Fruit fly (Drosophila melanogaster) whole organism, embryonic: ENCODE data around the gene TTLL4B.

ENCODE experiments used
- Asciz ChIP-seq: fragments of 200-800 bp; sonication (Bioruptor generic); optimal IDR thresholded peaks from 2 replicates; lab custom pipeline; 2017; ENCODE audit warnings: missing biosample characterization, mild to moderate bottlenecking, missing genetic modification characterization, missing genetic modification reagents
- CG11398 ChIP-seq: fragments of 200-800 bp; sonication (Bioruptor generic); optimal IDR thresholded peaks from 2 replicates; lab custom pipeline; 2016; ENCODE audit warnings: missing biosample characterization, missing genetic modification characterization
- CG1233 ChIP-seq: fragments of 200-800 bp; sonication (Bioruptor generic); optimal IDR thresholded peaks from 4 replicates; lab custom pipeline; 2018; ENCODE audit warnings: missing biosample characterization, mild to moderate bottlenecking, missing genetic modification characterization
- CG12744 ChIP-seq: fragments of 200-800 bp; sonication (Bioruptor generic); optimal IDR thresholded peaks from 2 replicates; lab custom pipeline; 2016; ENCODE audit warnings: missing biosample characterization, missing genetic modification characterization
- CG13775 ChIP-seq: fragments of 200-800 bp; sonication (Bioruptor generic); optimal IDR thresholded peaks from 3 replicates; lab custom pipeline; 2017; ENCODE audit warnings: missing biosample characterization, mild to moderate bottlenecking, missing genetic modification characterization
- CG31224 ChIP-seq: fragments of 200-800 bp; sonication (Bioruptor generic); IDR thresholded peaks from 2 replicates; pipeline ENCODE4 v1.3.6; 2022; ENCODE audit warnings: missing biosample characterization, missing genetic modification characterization
- CG4360 ChIP-seq: fragments of 200-800 bp; sonication (Bioruptor generic); IDR thresholded peaks from 2 replicates; pipeline ENCODE4 v1.3.6; 2022; ENCODE audit warnings: missing biosample characterization, missing genetic modification characterization
- CG4730 ChIP-seq: fragments of 200-800 bp; sonication (Bioruptor generic); IDR thresholded peaks from 2 replicates; pipeline ENCODE4 v1.3.6; 2022; ENCODE audit warnings: missing biosample characterization, missing genetic modification characterization
- CG5180 ChIP-seq: fragments of 200-800 bp; sonication (Bioruptor generic); optimal IDR thresholded peaks from 3 replicates; lab custom pipeline; 2017; ENCODE audit warnings: missing biosample characterization, missing genetic modification characterization, mild to moderate bottlenecking, moderate library complexity, missing genetic modification reagents
- CG6854 ChIP-seq: fragments of 200-800 bp; sonication (Bioruptor generic); optimal IDR thresholded peaks from 3 replicates; lab custom pipeline; 2017; ENCODE audit warnings: missing biosample characterization, mild to moderate bottlenecking, missing genetic modification characterization
- CG7372 ChIP-seq: fragments of 200-800 bp; sonication (Bioruptor generic); IDR thresholded peaks from 2 replicates; pipeline ENCODE4 v1.3.6; 2022; ENCODE audit warnings: missing biosample characterization, missing genetic modification characterization
- CG7839 ChIP-seq: fragments of 200-800 bp; sonication (Bioruptor generic); optimal IDR thresholded peaks from 3 replicates; lab custom pipeline; 2018; ENCODE audit warnings: missing biosample characterization, mild to moderate bottlenecking, missing genetic modification characterization, moderate library complexity
- CG8281 ChIP-seq: fragments of 200-800 bp; sonication (Bioruptor generic); optimal IDR thresholded peaks from 2 replicates; lab custom pipeline; 2018; ENCODE audit warnings: missing biosample characterization, mild to moderate bottlenecking, missing genetic modification characterization, moderate library complexity
- CG8478 ChIP-seq: fragments of >200 bp; optimal IDR thresholded peaks from 2 replicates; lab custom pipeline; 2018
- CG8944 ChIP-seq: fragments of 200-800 bp; sonication (Bioruptor generic); optimal IDR thresholded peaks from 3 replicates; lab custom pipeline; 2016; ENCODE audit warnings: missing biosample characterization, missing genetic modification characterization
- CG9727 ChIP-seq: fragments of 200-800 bp; sonication (Bioruptor generic); optimal IDR thresholded peaks from 3 replicates; lab custom pipeline; 2017; ENCODE audit warnings: missing biosample characterization, mild to moderate bottlenecking, missing genetic modification characterization
- D19A ChIP-seq: fragments of 200-800 bp; optimal IDR thresholded peaks from 3 replicates; lab custom pipeline; 2019; ENCODE audit warnings: missing biosample characterization, mild to moderate bottlenecking, missing genetic modification characterization, moderate library complexity
- Elba2 ChIP-seq: fragments of 200-800 bp; sonication (Bioruptor generic); optimal IDR thresholded peaks from 3 replicates; lab custom pipeline; 2016; ENCODE audit warnings: missing biosample characterization, missing genetic modification characterization
- Ets65A ChIP-seq: fragments of 200-800 bp; sonication (Bioruptor generic); peaks from one replicate; lab custom pipeline; 2016; ENCODE audit warnings: missing biosample characterization, missing genetic modification characterization
- Jarid2 ChIP-seq: fragments of 200-800 bp; sonication (Bioruptor generic); optimal IDR thresholded peaks from 3 replicates; lab custom pipeline; 2017; ENCODE audit warnings: mild to moderate bottlenecking, missing biosample characterization, missing genetic modification reagents, missing genetic modification characterization
- MBD-R2 ChIP-seq: fragments of 200-800 bp; sonication (Bioruptor generic); IDR thresholded peaks from 2 replicates; pipeline ENCODE4 v1.3.6; 2022; ENCODE audit warnings: missing biosample characterization, missing genetic modification characterization
- Sox100B ChIP-seq: fragments of 200-800 bp; sonication (Bioruptor generic); optimal IDR thresholded peaks from 3 replicates; lab custom pipeline; 2018; ENCODE audit warnings: missing biosample characterization, mild to moderate bottlenecking, missing genetic modification characterization
- Ssrp ChIP-seq: fragments of 200-800 bp; sonication (Bioruptor generic); optimal IDR thresholded peaks from 2 replicates; lab custom pipeline; 2018; ENCODE audit warnings: missing biosample characterization, mild to moderate bottlenecking, missing genetic modification characterization, moderate library complexity
- ab ChIP-seq: fragments of 200-800 bp; sonication (Bioruptor generic); optimal IDR thresholded peaks from 2 replicates; lab custom pipeline; 2016; ENCODE audit warnings: missing biosample characterization, missing genetic modification characterization
- bcd ChIP-seq: fragments of 200-800 bp; sonication (Bioruptor generic); optimal IDR thresholded peaks from 2 replicates; lab custom pipeline; 2017; ENCODE audit warnings: missing biosample characterization, mild to moderate bottlenecking, missing genetic modification characterization
- cg ChIP-seq: fragments of 200-800 bp; sonication (Bioruptor generic); optimal IDR thresholded peaks from 3 replicates; lab custom pipeline; 2019; ENCODE audit warnings: missing biosample characterization, mild to moderate bottlenecking, missing genetic modification characterization, moderate library complexity
- fd3F ChIP-seq: fragments of 200-800 bp; sonication (Bioruptor generic); optimal IDR thresholded peaks from 2 replicates; lab custom pipeline; 2018; ENCODE audit warnings: missing biosample characterization, mild to moderate bottlenecking, missing genetic modification characterization, moderate library complexity
- fd96Cb ChIP-seq: fragments of 200-800 bp; sonication (Bioruptor generic); optimal IDR thresholded peaks from 2 replicates; lab custom pipeline; 2018; ENCODE audit warnings: missing biosample characterization, mild to moderate bottlenecking, missing genetic modification characterization, moderate library complexity
- gfzf ChIP-seq: fragments of 200-800 bp; sonication (Bioruptor generic); optimal IDR thresholded peaks from 2 replicates; lab custom pipeline; 2016; ENCODE audit warnings: missing biosample characterization, mild to moderate bottlenecking, missing genetic modification characterization, moderate library complexity
- gsb ChIP-seq: fragments of 200-800 bp; sonication (Bioruptor generic); IDR thresholded peaks from 2 replicates; pipeline ENCODE4 v1.3.6; 2022; ENCODE audit warnings: missing biosample characterization, missing genetic modification characterization
- h ChIP-seq: fragments of >200 bp; optimal IDR thresholded peaks from 2 replicates; lab custom pipeline; 2017
- hbn ChIP-seq: fragments of 200-800 bp; sonication (Bioruptor generic); IDR thresholded peaks from 2 replicates; pipeline ENCODE4 v1.3.6; 2022; ENCODE audit warnings: missing biosample characterization, missing genetic modification characterization; ENCODE audit not compliant: partially characterized antibody
- onecut ChIP-seq: fragments of 200-800 bp; sonication (Bioruptor generic); IDR thresholded peaks from 2 replicates; pipeline ENCODE4 v1.3.6; 2022; ENCODE audit warnings: missing biosample characterization, missing genetic modification characterization
- row ChIP-seq: fragments of 200-800 bp; sonication (Bioruptor generic); IDR thresholded peaks from 3 replicates; pipeline ENCODE4 v1.3.6; 2022; ENCODE audit warnings: missing biosample characterization, missing genetic modification characterization
- run ChIP-seq: fragments of 200-800 bp; sonication (Bioruptor generic); optimal IDR thresholded peaks from 3 replicates; lab custom pipeline; 2018; ENCODE audit warnings: missing biosample characterization, mild to moderate bottlenecking, missing genetic modification characterization
- seq ChIP-seq: fragments of 200-800 bp; sonication (Bioruptor generic); IDR thresholded peaks from 2 replicates; pipeline ENCODE4 v1.3.6; 2022; ENCODE audit warnings: missing biosample characterization, missing genetic modification characterization

TTLL4B gene

DNA sequence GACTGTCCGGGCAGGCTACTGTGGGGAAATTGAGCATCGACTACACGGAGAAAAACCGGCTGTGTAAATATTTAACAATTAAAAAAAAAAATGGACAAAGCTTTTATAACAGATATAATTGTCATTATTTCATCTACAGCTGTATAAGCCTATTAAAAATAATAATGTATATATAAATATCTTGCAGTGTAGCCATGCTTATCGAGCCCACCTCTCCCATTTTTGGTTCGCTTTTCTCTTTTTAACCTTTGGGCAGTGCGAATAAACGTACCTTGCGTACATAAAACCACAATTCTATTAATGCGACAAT lies 34.3 kb downstream of the TTLL4B start (continued):
- TF ChIP-seq Elba2 (no peak), CG1233 (GFP tag; lab: Kevin White, UChicago) (peak; percentile 39), Sox100B (peak; percentile 25), MBD-R2 (GFP tag; lab: Robert Waterston, UW) (peak; percentile 43; the same call in 1 of the 2 replicates), seq (peak; percentile 74), CG7372 (GFP tag; lab: Robert Waterston, UW) (peak; percentile 65), row (GFP tag; lab: Robert Waterston, UW) (peak; percentile 81), h (lab: Kevin White, UChicago) (no peak), gfzf (GFP tag; lab: Kevin White, UChicago) (no peak), cg (GFP tag; lab: Kevin White, UChicago) (no peak), CG4730 (GFP tag; lab: Robert Waterston, UW) (peak; percentile 59), CG5180 (GFP tag; lab: Kevin White, UChicago) (peak; percentile 6), hbn (GFP tag; lab: Robert Waterston, UW) (no peak), CG7839 (peak; percentile 79), Jarid2 (GFP tag; lab: Kevin White, UChicago) (no peak)

dm6 chr2L:3897529-3897928 lies 35.1 kb downstream of the TTLL4B start:
- peak; percentile 90 for TF ChIP-seq CG8281 (tag; lab: Kevin White, UChicago)
- no peak for TF ChIP-seq CG9727 (GFP tag; lab: Kevin White, UChicago)
- TF ChIP-seq, all 482 proteins: peak for 1

DNA sequence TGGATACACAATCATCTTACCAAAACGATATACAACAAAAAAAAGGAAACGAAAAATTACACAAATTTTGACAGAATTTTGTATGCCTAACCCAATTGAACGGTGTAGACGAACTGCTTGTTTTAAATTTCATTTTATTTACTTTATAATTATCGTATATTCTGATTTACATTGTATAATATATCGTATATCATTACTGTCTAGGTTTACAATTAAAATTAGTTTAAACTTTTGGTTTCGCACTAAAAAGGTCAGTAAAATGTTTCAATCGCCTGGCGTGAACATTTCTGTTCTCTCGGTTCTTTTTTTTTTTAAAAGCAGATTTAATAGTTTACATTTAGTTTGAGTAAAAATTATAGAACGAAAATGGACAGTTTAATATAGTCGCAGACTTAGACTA lies 40.3 kb downstream of the TTLL4B start, which contains the start of gene capu:
TSS of gene capu (minus strand) at position 101 of the 400 bp plus-strand sequence.
- TF ChIP-seq Ets65A (GFP tag; lab: Kevin White, UChicago) (no peak), fd96Cb (tag; lab: Kevin White, UChicago) (no peak), D19A (tag; lab: Kevin White, UChicago) (no peak), Ssrp (tag; lab: Kevin White, UChicago) (no peak), CG8944 (GFP tag; lab: Kevin White, UChicago) (no peak), CG12744 (no peak), gsb (GFP tag; lab: Robert Waterston, UW) (no peak), CG6854 (no peak), cg (GFP tag; lab: Kevin White, UChicago) (no peak), onecut (GFP tag; lab: Robert Waterston, UW) (no peak)

dm6 chr2L:3914188-3914587 lies 51.7 kb downstream of the TTLL4B start, which contains the start of gene Fpgs2:
Gene Fpgs2, minus strand, starts transcription at chr2L:3914288.
- TF ChIP-seq fd3F = no peak
- TF ChIP-seq bcd = no peak
- no peak for TF ChIP-seq CG31224
- TF ChIP-seq CG11398 = no peak
- TF ChIP-seq run (tag; lab: Kevin White, UChicago) = no peak

dm6 chr2L:3914655-3915054 lies 52.2 kb downstream of the TTLL4B start:
- TF ChIP-seq Asciz (no peak), CG8478 (lab: Kevin White, UChicago) (peak; percentile 61), CG4360 (peak; percentile 76), Ets65A (GFP tag; lab: Kevin White, UChicago) (peak; percentile 88)
- TF ChIP-seq, all 482 proteins: peak for 3

DNA sequence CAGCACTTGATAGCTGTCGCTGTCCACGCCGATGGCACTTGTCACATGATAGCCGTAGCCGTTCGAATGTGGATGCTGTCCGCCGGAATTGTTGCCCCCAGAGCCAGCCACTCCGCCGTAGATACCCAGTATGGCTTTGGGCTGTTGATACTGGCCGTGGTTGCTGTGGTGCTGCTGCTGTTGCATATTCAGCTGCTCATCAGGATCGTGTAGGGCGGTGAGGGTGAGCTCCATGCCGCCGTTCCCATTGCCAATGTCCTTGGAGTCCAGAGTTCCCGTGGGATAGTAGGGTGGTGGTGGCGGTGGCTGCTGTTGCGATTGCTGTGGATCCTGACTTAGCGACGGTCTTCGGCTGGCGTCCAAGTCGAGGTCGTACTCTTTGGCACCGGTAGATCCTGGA lies 54.4 kb downstream of the TTLL4B start:
- TF ChIP-seq Ets65A (GFP tag; lab: Kevin White, UChicago) (peak; percentile 91), CG8478 (lab: Kevin White, UChicago) (peak; percentile 6), CG13775 (GFP tag; lab: Kevin White, UChicago) (no peak), ab (GFP tag; lab: Kevin White, UChicago) (no peak)
